Worm (Caenorhabditis elegans) whole organism, L1 larva: ENCODE measurements around the gene nhr-170.

Experiments
- ceh-82 ChIP-seq, 3 experiments: fragments of 150-350 bp in 1 of 3; sonication (generic microtip) in 2 of 3; optimal IDR thresholded peaks; 2 replicates each; lab custom pipeline; 2014 to 2017; ENCODE audit warnings: missing biosample characterization in 3 of 3, missing genetic modification characterization in 3 of 3
- dsc-1 ChIP-seq: sonication (generic microtip); optimal IDR thresholded peaks from 2 replicates; lab custom pipeline; 2016; ENCODE audit warnings: mild to moderate bottlenecking, missing genetic modification characterization, missing compliant biosample characterization
- egl-13 ChIP-seq: sonication (generic microtip); optimal IDR thresholded peaks from 2 replicates; lab custom pipeline; 2016; ENCODE audit warnings: missing genotype, missing genetic modification reagents, missing genetic modification characterization, missing compliant biosample characterization
- egl-27 ChIP-seq, 2 experiments: fragments of 150-350 bp in 1 of 2; sonication (generic microtip); optimal IDR thresholded peaks; 3 replicates each; lab custom pipeline; 2017 to 2018; ENCODE audit warnings: missing biosample characterization in 2 of 2, missing genetic modification characterization in 2 of 2, missing genetic modification reagents in 2 of 2
- elt-3 ChIP-seq, 6 experiments: fragments of 150-350 bp in 1 of 6; sonication (generic microtip); optimal IDR thresholded peaks; 2 replicates each; lab custom pipeline; 2017 to 2018; ENCODE audit warnings: missing biosample characterization in 6 of 6, missing genetic modification characterization in 6 of 6, inconsistent platforms in 1 of 6
- ets-5 ChIP-seq: fragments of 200-800 bp; sonication (Bioruptor generic); IDR thresholded peaks from 2 replicates; pipeline ENCODE4 v1.3.6; 2022; ENCODE audit warnings: missing genetic modification characterization, missing compliant biosample characterization
- fkh-4 ChIP-seq: sonication (generic microtip); optimal IDR thresholded peaks from 2 replicates; lab custom pipeline; 2016; ENCODE audit warnings: missing compliant biosample characterization, missing genetic modification characterization, borderline replicate concordance
- lin-15B ChIP-seq: fragments of 150-350 bp; sonication (generic microtip); optimal IDR thresholded peaks from 3 replicates; lab custom pipeline; 2014; ENCODE audit warnings: missing biosample characterization, missing genetic modification characterization
- mab-9 ChIP-seq: fragments of 200-800 bp; sonication (Bioruptor generic); IDR thresholded peaks from 2 replicates; pipeline ENCODE4 v1.3.6; 2022; ENCODE audit warnings: missing genetic modification reagents, missing genetic modification characterization, missing compliant biosample characterization
- mef-2 ChIP-seq: fragments of 150-350 bp; optimal IDR thresholded peaks from 2 replicates; lab custom pipeline; 2014; ENCODE audit warnings: missing biosample characterization, missing genetic modification characterization
- mep-1 ChIP-seq: fragments of 150-350 bp; optimal IDR thresholded peaks from 2 replicates; lab custom pipeline; 2014; ENCODE audit warnings: missing biosample characterization, missing genetic modification characterization
- nhr-11 ChIP-seq: fragments of 150-350 bp; optimal IDR thresholded peaks from 2 replicates; lab custom pipeline; 2014; ENCODE audit warnings: missing biosample characterization, missing genetic modification characterization
- nhr-12 ChIP-seq: sonication (generic microtip); optimal IDR thresholded peaks from 2 replicates; lab custom pipeline; 2017; ENCODE audit warnings: missing biosample characterization, missing genetic modification characterization
- nhr-19 ChIP-seq: fragments of 200-800 bp; sonication (Bioruptor generic); conservative IDR thresholded peaks from 2 replicates; pipeline ENCODE4 v1.3.6; 2022; ENCODE audit warnings: missing genetic modification characterization, missing compliant biosample characterization
- nhr-237 ChIP-seq: fragments of 150-350 bp; optimal IDR thresholded peaks from 2 replicates; lab custom pipeline; 2014; ENCODE audit warnings: missing biosample characterization, missing genetic modification characterization
- nhr-76 ChIP-seq: sonication (generic microtip); optimal IDR thresholded peaks from 2 replicates; lab custom pipeline; 2017; ENCODE audit warnings: missing biosample characterization, missing genetic modification characterization
- nhr-77 ChIP-seq: fragments of 150-350 bp; optimal IDR thresholded peaks from 2 replicates; lab custom pipeline; 2014; ENCODE audit warnings: missing biosample characterization, missing genetic modification characterization
- nhr-84 ChIP-seq: sonication (generic microtip); optimal IDR thresholded peaks from 2 replicates; lab custom pipeline; 2017; ENCODE audit warnings: missing biosample characterization, missing genetic modification characterization
- nhr-85 ChIP-seq: sonication (generic microtip); peaks from one replicate; lab custom pipeline; 2016; ENCODE audit warnings: missing genetic modification characterization, inconsistent platforms, missing compliant biosample characterization
- pqm-1 ChIP-seq: sonication (generic microtip); optimal IDR thresholded peaks from 3 replicates; lab custom pipeline; 2017; ENCODE audit warnings: missing biosample characterization, missing genetic modification characterization
- skn-1 ChIP-seq: fragments of 150-350 bp; optimal IDR thresholded peaks from 2 replicates; lab custom pipeline; 2014; ENCODE audit warnings: missing biosample characterization, missing genetic modification characterization
- sox-4 ChIP-seq: sonication (generic microtip); optimal IDR thresholded peaks from 2 replicates; lab custom pipeline; 2016; ENCODE audit warnings: missing genetic modification characterization, missing compliant biosample characterization
- sup-37 ChIP-seq: fragments of 200-800 bp; sonication (Bioruptor generic); optimal IDR thresholded peaks from 2 replicates; lab custom pipeline; 2018; ENCODE audit warnings: mild to moderate bottlenecking, missing genetic modification characterization, missing compliant biosample characterization
- swsn-7 ChIP-seq: sonication (generic microtip); optimal IDR thresholded peaks from 2 replicates; lab custom pipeline; 2016; ENCODE audit warnings: missing genetic modification characterization, missing compliant biosample characterization
- unc-130 ChIP-seq: fragments of 150-350 bp; optimal IDR thresholded peaks from 2 replicates; lab custom pipeline; 2017; ENCODE audit warnings: missing biosample characterization, missing genetic modification characterization, inconsistent platforms
- unc-30 ChIP-seq: sonication (generic microtip); optimal IDR thresholded peaks from 2 replicates; lab custom pipeline; 2017; ENCODE audit warnings: missing biosample characterization, missing genetic modification characterization
- unc-86 ChIP-seq: sonication (generic microtip); optimal IDR thresholded peaks from 2 replicates; lab custom pipeline; 2016; ENCODE audit warnings: missing genetic modification characterization, missing compliant biosample characterization
- xbp-1 ChIP-seq: sonication (generic microtip); optimal IDR thresholded peaks from 2 replicates; lab custom pipeline; 2016; ENCODE audit warnings: missing genetic modification characterization, missing compliant biosample characterization
- ztf-4 ChIP-seq: fragments of 150-350 bp; optimal IDR thresholded peaks from 2 replicates; lab custom pipeline; 2014; ENCODE audit warnings: missing biosample characterization, missing genetic modification characterization

nhr-170 gene

ce11 chrV:18782747-18783146 lies 17.9 kb downstream of the nhr-170 start:
- TF ChIP-seq dsc-1 (tag; lab: Kevin White, UChicago): peak; percentile 31
- TF ChIP-seq mab-9 (GFP tag; lab: Robert Waterston, UW): no peak
- no peak for TF ChIP-seq egl-27 (tag; optimal IDR thresholded peaks at IDR 0.05; lab: Kevin White, UChicago)
- TF ChIP-seq, all 84 proteins: peak for 1

- TF ChIP-seq unc-30 (tag; lab: Kevin White, UChicago) (no peak), nhr-237 (tag; lab: Kevin White, UChicago) (no peak), elt-3 (tag; optimal IDR thresholded peaks at IDR 0.05; lab: Kevin White, UChicago) (no peak)
Observed at ce11 chrV:18780605-18781004, 20.0 kb downstream of the nhr-170 start.

ce11 chrV:18776245-18776737 lies 24.3 kb downstream of the nhr-170 start, which contains the start of gene Y17D7B.4:
Gene Y17D7B.4 (minus strand): TSS chrV:18776687.
- TF ChIP-seq swsn-7 (tag; lab: Kevin White, UChicago) (no peak), fkh-4 (tag; lab: Kevin White, UChicago) (no peak), unc-130 (tag; lab: Kevin White, UChicago) (no peak), sup-37 (GFP tag; lab: Kevin White, UChicago) (no peak), nhr-76 (tag; lab: Kevin White, UChicago) (no peak), ceh-82 (tag; optimal IDR thresholded peaks at IDR 0.05; lab: Kevin White, UChicago) (no peak)

ce11 chrV:18772761-18773160 lies 27.9 kb downstream of the nhr-170 start, which contains the start of gene clec-257:
Gene clec-257 (plus strand): TSS chrV:18773061.
- no peak for TF ChIP-seq nhr-77 (tag; lab: Kevin White, UChicago)
- TF ChIP-seq nhr-85 (tag; lab: Kevin White, UChicago): peak; percentile 13

DNA sequence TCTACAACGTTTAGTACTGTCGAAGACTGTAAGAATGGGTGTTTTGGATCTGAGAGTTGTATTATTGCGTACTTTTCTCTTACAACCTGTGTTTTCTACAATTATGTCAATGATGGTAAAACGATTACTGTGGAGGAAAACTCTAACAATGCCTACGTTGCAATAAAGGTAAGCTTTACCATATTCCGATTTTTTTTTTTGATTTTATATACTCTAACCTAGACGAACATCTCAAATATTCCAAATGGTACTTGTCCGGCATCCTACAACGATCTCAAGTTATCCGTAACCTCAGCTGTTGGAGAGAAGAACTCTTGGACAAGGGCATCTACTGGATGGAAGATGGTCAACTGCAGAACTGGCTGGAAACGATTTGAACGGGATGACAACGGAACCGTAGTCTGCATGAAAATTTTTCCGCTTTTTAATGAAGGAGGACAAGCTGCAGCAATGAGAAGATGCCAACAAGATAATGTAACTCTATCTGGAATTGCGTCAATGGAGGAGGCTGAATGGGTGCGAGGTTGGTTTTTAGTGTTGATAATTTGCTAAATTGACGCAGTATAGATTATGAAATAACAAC lies 28.7 kb downstream of the nhr-170 start:
- no peak for TF ChIP-seq lin-15B (tag; lab: Kevin White, UChicago)
- no peak for TF ChIP-seq egl-13 (tag; lab: Kevin White, UChicago)
- TF ChIP-seq skn-1 (tag; lab: Kevin White, UChicago): no peak
- TF ChIP-seq sox-4: no peak
- no peak for TF ChIP-seq mef-2 (tag; lab: Kevin White, UChicago)
- TF ChIP-seq ztf-4 (tag; lab: Kevin White, UChicago): no peak
- no peak for TF ChIP-seq ets-5
- no peak for TF ChIP-seq nhr-19 (GFP tag; lab: Robert Waterston, UW)
- no peak for TF ChIP-seq elt-3 (tag; optimal IDR thresholded peaks at IDR 0.05; lab: Kevin White, UChicago)

- TF ChIP-seq nhr-76 (tag; lab: Kevin White, UChicago): no peak
- no peak for TF ChIP-seq mab-9 (GFP tag; lab: Robert Waterston, UW)
- no peak for TF ChIP-seq xbp-1 (tag; lab: Kevin White, UChicago)
- no peak for TF ChIP-seq mep-1 (tag; lab: Kevin White, UChicago)
- TF ChIP-seq dsc-1 (tag; lab: Kevin White, UChicago): no peak
- no peak for TF ChIP-seq nhr-12 (tag; lab: Kevin White, UChicago)
Observed at ce11 chrV:18771390-18771789, 29.2 kb downstream of the nhr-170 start, which contains the start of gene clec-256. Gene clec-256 (plus strand): TSS chrV:18771690.

DNA sequence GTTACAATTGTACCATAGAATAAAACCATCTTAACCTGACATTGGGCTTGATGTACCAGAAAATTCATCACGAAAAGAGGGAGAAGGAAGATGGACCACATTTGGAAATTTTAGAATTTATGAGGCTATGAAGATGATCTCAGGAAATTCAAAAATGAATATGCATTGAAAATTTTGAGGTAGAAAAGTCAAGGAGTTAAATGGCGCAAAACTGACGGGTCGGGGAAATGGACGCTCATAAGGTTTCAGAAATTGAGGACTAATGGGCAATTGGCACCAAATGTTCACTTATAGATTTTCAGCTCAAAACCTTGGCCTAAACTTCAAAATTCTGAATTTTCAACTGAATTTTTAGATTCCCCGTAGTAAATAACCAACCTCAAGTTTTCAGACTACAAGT lies 30.0 kb downstream of the nhr-170 start, which contains the start of gene clec-255:
clec-255 (minus strand) TSS at position 101 of the 400 bp plus-strand sequence.
- TF ChIP-seq nhr-11 (tag; lab: Kevin White, UChicago) (no peak), ceh-82 (tag; optimal IDR thresholded peaks at IDR 0.05; lab: Kevin White, UChicago) (no peak), pqm-1 (tag; lab: Kevin White, UChicago) (no peak), nhr-84 (tag; lab: Kevin White, UChicago) (no peak), unc-86 (tag; lab: Kevin White, UChicago) (no peak)
